Fruit fly (Drosophila melanogaster) whole organism, embryonic: ENCODE results near the gene mei-218.
A peak's percentile ranks its signal among the peaks of the same experiment; 100 is the strongest.

Source experiments
- Adf1 ChIP-seq: fragments of 200-800 bp; sonication (Bioruptor generic); IDR thresholded peaks from 2 replicates; pipeline ENCODE4 v1.3.6; 2022; ENCODE audit warnings: missing biosample characterization, missing genetic modification characterization
- B-H1 ChIP-seq: fragments of 200-800 bp; sonication (Bioruptor generic); IDR thresholded peaks from 3 replicates; pipeline ENCODE4 v1.3.6; 2022; ENCODE audit warnings: missing biosample characterization, missing genetic modification characterization
- CG12391 ChIP-seq: fragments of 200-800 bp; sonication (Bioruptor generic); optimal IDR thresholded peaks from 3 replicates; lab custom pipeline; 2018; ENCODE audit warnings: missing biosample characterization, mild to moderate bottlenecking, missing genetic modification characterization, moderate library complexity
- CG13624 ChIP-seq: fragments of 200-800 bp; sonication (Bioruptor generic); optimal IDR thresholded peaks from 2 replicates; lab custom pipeline; 2016; ENCODE audit warnings: missing biosample characterization, missing genetic modification characterization
- CG6813 ChIP-seq: fragments of 200-800 bp; sonication (Bioruptor generic); optimal IDR thresholded peaks from 2 replicates; lab custom pipeline; 2017; ENCODE audit warnings: missing biosample characterization, missing genetic modification characterization, mild to moderate bottlenecking, moderate library complexity, missing genetic modification reagents
- Dll ChIP-seq: fragments of 200-800 bp; sonication (Bioruptor generic); IDR thresholded peaks from 4 replicates; pipeline ENCODE4 v1.3.6; 2022; ENCODE audit warnings: missing biosample characterization, missing genetic modification characterization; ENCODE audit not compliant: partially characterized antibody
- HLHmδ ChIP-seq: fragments of 200-800 bp; sonication (Bioruptor generic); optimal IDR thresholded peaks from 2 replicates; lab custom pipeline; 2018; ENCODE audit warnings: missing biosample characterization, mild to moderate bottlenecking, missing genetic modification characterization, moderate library complexity
- Hr39 ChIP-seq: fragments of >200 bp; optimal IDR thresholded peaks from 2 replicates; lab custom pipeline; 2017
- nau ChIP-seq: fragments of 200-800 bp; sonication (Bioruptor generic); optimal IDR thresholded peaks from 3 replicates; lab custom pipeline; 2017; ENCODE audit warnings: missing biosample characterization, mild to moderate bottlenecking, missing genetic modification characterization, missing genetic modification reagents
- pho ChIP-seq: fragments of 200-800 bp; sonication (Bioruptor generic); optimal IDR thresholded peaks from 2 replicates; lab custom pipeline; 2016; ENCODE audit warnings: missing biosample characterization, missing genetic modification characterization
- scrt ChIP-seq: fragments of 200-800 bp; sonication (Bioruptor generic); optimal IDR thresholded peaks from 2 replicates; lab custom pipeline; 2018; ENCODE audit warnings: missing biosample characterization, mild to moderate bottlenecking, missing genetic modification characterization, moderate library complexity
- sob ChIP-seq: fragments of 200-800 bp; sonication (Bioruptor generic); IDR thresholded peaks from 2 replicates; pipeline ENCODE4 v1.3.6; 2022; ENCODE audit warnings: missing biosample characterization, missing genetic modification characterization
- unpg ChIP-seq: fragments of 200-800 bp; sonication (Bioruptor generic); optimal IDR thresholded peaks from 3 replicates; lab custom pipeline; 2018; ENCODE audit warnings: missing biosample characterization, mild to moderate bottlenecking, missing genetic modification characterization, moderate library complexity
- usp ChIP-seq: fragments of >200 bp; optimal IDR thresholded peaks from 2 replicates; lab custom pipeline; 2017; ENCODE audit warnings: missing biosample characterization, missing genetic modification characterization

- TF ChIP-seq pho (GFP tag; lab: Kevin White, UChicago) (no peak), HLHmδ (GFP tag; lab: Kevin White, UChicago) (no peak), nau (GFP tag; lab: Kevin White, UChicago) (no peak), Hr39 (lab: Kevin White, UChicago) (no peak), sob (GFP tag; lab: Robert Waterston, UW) (no peak), scrt (GFP tag; lab: Kevin White, UChicago) (no peak), Adf1 (GFP tag; lab: Robert Waterston, UW) (no peak), usp (GFP tag; lab: Kevin White, UChicago) (no peak), CG6813 (no peak), B-H1 (GFP tag; lab: Robert Waterston, UW) (no peak), Dll (GFP tag; lab: Robert Waterston, UW) (no peak), CG12391 (tag; lab: Kevin White, UChicago) (no peak), CG13624 (GFP tag; lab: Kevin White, UChicago) (no peak), unpg (GFP tag; lab: Kevin White, UChicago) (peak; percentile 6)
Observed at dm6 chrX:17108000-17108399, 34.8 kb downstream of the mei-218 start.
